Worm (Caenorhabditis elegans) whole organism, L1 larva: ENCODE measurements around the gene F46B3.14.

Experiments
- C04F5.9 ChIP-seq: sonication (generic microtip); optimal IDR thresholded peaks from 2 replicates; lab custom pipeline; 2016; ENCODE audit warnings: missing genetic modification characterization, missing compliant biosample characterization
- C34B4.2 ChIP-seq: sonication (generic microtip); optimal IDR thresholded peaks from 2 replicates; lab custom pipeline; 2017; ENCODE audit warnings: mild to moderate bottlenecking, missing genetic modification characterization, missing compliant biosample characterization
- aly-2 ChIP-seq: fragments of 150-350 bp; optimal IDR thresholded peaks from 2 replicates; lab custom pipeline; 2014; ENCODE audit warnings: missing biosample characterization, missing genetic modification characterization
- ama-1 ChIP-seq: fragments of 150-350 bp; optimal IDR thresholded peaks from 2 replicates; lab custom pipeline; 2014
- blmp-1 ChIP-seq: fragments of 150-350 bp; optimal IDR thresholded peaks from 2 replicates; lab custom pipeline; 2014; ENCODE audit warnings: missing biosample characterization, missing genetic modification characterization
- ceh-63 ChIP-seq: fragments of 200-800 bp; sonication (Bioruptor generic); optimal IDR thresholded peaks from 2 replicates; lab custom pipeline; 2018; ENCODE audit warnings: mild to moderate bottlenecking, missing genetic modification characterization, missing compliant biosample characterization
- ceh-8 ChIP-seq: fragments of 200-800 bp; sonication (Bioruptor generic); optimal IDR thresholded peaks from 2 replicates; lab custom pipeline; 2018; ENCODE audit warnings: mild to moderate bottlenecking, missing genetic modification characterization, moderate library complexity, missing compliant biosample characterization
- ceh-82 ChIP-seq, 3 experiments: fragments of 150-350 bp in 1 of 3; sonication (generic microtip) in 2 of 3; optimal IDR thresholded peaks; 2 replicates each; lab custom pipeline; 2014 to 2017; ENCODE audit warnings: missing biosample characterization in 3 of 3, missing genetic modification characterization in 3 of 3
- ceh-90 ChIP-seq: sonication (generic microtip); optimal IDR thresholded peaks from 2 replicates; lab custom pipeline; 2016; ENCODE audit warnings: missing genetic modification characterization, missing compliant biosample characterization
- ces-1 ChIP-seq: fragments of 150-350 bp; optimal IDR thresholded peaks from 2 replicates; lab custom pipeline; 2014; ENCODE audit warnings: missing biosample characterization, missing genetic modification reagents, missing genetic modification characterization
- egl-27 ChIP-seq, 2 experiments: fragments of 150-350 bp in 1 of 2; sonication (generic microtip); optimal IDR thresholded peaks; 3 replicates each; lab custom pipeline; 2017 to 2018; ENCODE audit warnings: missing biosample characterization in 2 of 2, missing genetic modification characterization in 2 of 2, missing genetic modification reagents in 2 of 2
- elt-2 ChIP-seq: sonication (generic microtip); optimal IDR thresholded peaks from 2 replicates; lab custom pipeline; 2016; ENCODE audit warnings: missing genetic modification characterization, mild to moderate bottlenecking, inconsistent platforms, missing compliant biosample characterization, missing genetic modification reagents
- fkh-10 ChIP-seq: sonication (generic microtip); optimal IDR thresholded peaks from 2 replicates; lab custom pipeline; 2017; ENCODE audit warnings: missing biosample characterization, missing genetic modification reagents, missing genetic modification characterization
- fkh-4 ChIP-seq: sonication (generic microtip); optimal IDR thresholded peaks from 2 replicates; lab custom pipeline; 2016; ENCODE audit warnings: missing compliant biosample characterization, missing genetic modification characterization, borderline replicate concordance
- fkh-8 ChIP-seq: sonication (generic microtip); optimal IDR thresholded peaks from 2 replicates; lab custom pipeline; 2016; ENCODE audit warnings: mild to moderate bottlenecking, missing genetic modification characterization, missing compliant biosample characterization
- fos-1 ChIP-seq: fragments of 150-350 bp; optimal IDR thresholded peaks from 2 replicates; lab custom pipeline; 2014; ENCODE audit warnings: missing biosample characterization, missing genetic modification characterization
- hpl-2 ChIP-seq: fragments of 150-350 bp; optimal IDR thresholded peaks from 2 replicates; lab custom pipeline; 2014; ENCODE audit warnings: missing biosample characterization, missing genetic modification reagents, missing genetic modification characterization
- lin-13 ChIP-seq: fragments of 150-350 bp; optimal IDR thresholded peaks from 2 replicates; lab custom pipeline; 2014; ENCODE audit warnings: missing biosample characterization, missing genetic modification reagents, missing genetic modification characterization
- lin-39 ChIP-seq: fragments of 150-350 bp; optimal IDR thresholded peaks from 2 replicates; lab custom pipeline; 2014; ENCODE audit warnings: missing biosample characterization, missing genetic modification reagents, missing genetic modification characterization
- lir-3 ChIP-seq: sonication (generic microtip); optimal IDR thresholded peaks from 2 replicates; lab custom pipeline; 2016; ENCODE audit warnings: mild to moderate bottlenecking, missing genetic modification characterization, moderate library complexity, missing compliant biosample characterization; ENCODE audit not compliant: poor library complexity
- lsy-2 ChIP-seq, 2 experiments: fragments of 150-350 bp; optimal IDR thresholded peaks; 2 replicates each; lab custom pipeline; 2014; ENCODE audit warnings: missing biosample characterization in 2 of 2, missing genetic modification characterization in 2 of 2
- mab-9 ChIP-seq: fragments of 200-800 bp; sonication (Bioruptor generic); IDR thresholded peaks from 2 replicates; pipeline ENCODE4 v1.3.6; 2022; ENCODE audit warnings: missing genetic modification reagents, missing genetic modification characterization, missing compliant biosample characterization
- mep-1 ChIP-seq: fragments of 150-350 bp; optimal IDR thresholded peaks from 2 replicates; lab custom pipeline; 2014; ENCODE audit warnings: missing biosample characterization, missing genetic modification characterization
- nhr-19 ChIP-seq: fragments of 200-800 bp; sonication (Bioruptor generic); conservative IDR thresholded peaks from 2 replicates; pipeline ENCODE4 v1.3.6; 2022; ENCODE audit warnings: missing genetic modification characterization, missing compliant biosample characterization
- nhr-20 ChIP-seq: sonication (generic microtip); optimal IDR thresholded peaks from 2 replicates; lab custom pipeline; 2016; ENCODE audit warnings: mild to moderate bottlenecking, missing genetic modification characterization, missing compliant biosample characterization
- nhr-71 ChIP-seq: sonication (generic microtip); optimal IDR thresholded peaks from 2 replicates; lab custom pipeline; 2016; ENCODE audit warnings: mild to moderate bottlenecking, missing genetic modification characterization, moderate library complexity, missing compliant biosample characterization
- nhr-84 ChIP-seq: sonication (generic microtip); optimal IDR thresholded peaks from 2 replicates; lab custom pipeline; 2017; ENCODE audit warnings: missing biosample characterization, missing genetic modification characterization
- nhr-85 ChIP-seq: sonication (generic microtip); peaks from one replicate; lab custom pipeline; 2016; ENCODE audit warnings: missing genetic modification characterization, inconsistent platforms, missing compliant biosample characterization
- pax-3 ChIP-seq: fragments of 200-800 bp; sonication (Bioruptor generic); optimal IDR thresholded peaks from 2 replicates; lab custom pipeline; 2018; ENCODE audit warnings: mild to moderate bottlenecking, missing genetic modification characterization, moderate library complexity, missing compliant biosample characterization
- pqm-1 ChIP-seq: sonication (generic microtip); optimal IDR thresholded peaks from 3 replicates; lab custom pipeline; 2017; ENCODE audit warnings: missing biosample characterization, missing genetic modification characterization
- rnt-1 ChIP-seq: sonication (generic microtip); optimal IDR thresholded peaks from 2 replicates; lab custom pipeline; 2016; ENCODE audit warnings: mild to moderate bottlenecking, missing genetic modification characterization, moderate library complexity, missing compliant biosample characterization
- snu-23 ChIP-seq: sonication (generic microtip); optimal IDR thresholded peaks from 2 replicates; lab custom pipeline; 2016; ENCODE audit warnings: missing genetic modification characterization, missing compliant biosample characterization
- sox-4 ChIP-seq: sonication (generic microtip); optimal IDR thresholded peaks from 2 replicates; lab custom pipeline; 2016; ENCODE audit warnings: missing genetic modification characterization, missing compliant biosample characterization
- sptf-1 ChIP-seq: fragments of 150-350 bp; optimal IDR thresholded peaks from 2 replicates; lab custom pipeline; 2014; ENCODE audit warnings: missing biosample characterization, missing genetic modification characterization
- sup-37 ChIP-seq: fragments of 200-800 bp; sonication (Bioruptor generic); optimal IDR thresholded peaks from 2 replicates; lab custom pipeline; 2018; ENCODE audit warnings: mild to moderate bottlenecking, missing genetic modification characterization, missing compliant biosample characterization
- swsn-7 ChIP-seq: sonication (generic microtip); optimal IDR thresholded peaks from 2 replicates; lab custom pipeline; 2016; ENCODE audit warnings: missing genetic modification characterization, missing compliant biosample characterization
- tbx-2 ChIP-seq: sonication (generic microtip); optimal IDR thresholded peaks from 2 replicates; lab custom pipeline; 2016; ENCODE audit warnings: missing genetic modification characterization, missing compliant biosample characterization
- unc-30 ChIP-seq: sonication (generic microtip); optimal IDR thresholded peaks from 2 replicates; lab custom pipeline; 2017; ENCODE audit warnings: missing biosample characterization, missing genetic modification characterization
- unc-86 ChIP-seq: sonication (generic microtip); optimal IDR thresholded peaks from 2 replicates; lab custom pipeline; 2016; ENCODE audit warnings: missing genetic modification characterization, missing compliant biosample characterization

Gene F46B3.14

ce11 chrV:20636855-20637254 lies 5.7 kb upstream of the F46B3.14 start, which contains the start of gene ttr-13:
Gene ttr-13 (minus strand): TSS chrV:20636955.
- TF ChIP-seq aly-2 (tag; lab: Kevin White, UChicago): no peak
- TF ChIP-seq rnt-1 (tag; lab: Kevin White, UChicago): no peak
- TF ChIP-seq sox-4 (tag; lab: Kevin White, UChicago): no peak
- no peak for TF ChIP-seq C34B4.2 (tag; lab: Kevin White, UChicago)
- TF ChIP-seq ceh-90 (tag; lab: Kevin White, UChicago): no peak
- no peak for TF ChIP-seq fkh-10 (GFP tag; lab: Kevin White, UChicago)
- TF ChIP-seq sup-37: no peak
- no peak for TF ChIP-seq nhr-84 (tag; lab: Kevin White, UChicago)
- no peak for TF ChIP-seq pqm-1 (tag; lab: Kevin White, UChicago)
- TF ChIP-seq snu-23 (GFP tag; lab: Kevin White, UChicago): no peak
- no peak for TF ChIP-seq C04F5.9 (tag; lab: Kevin White, UChicago)
- TF ChIP-seq fkh-8: no peak
- TF ChIP-seq pax-3: no peak
- TF ChIP-seq nhr-20 (tag; lab: Kevin White, UChicago): no peak
- no peak for TF ChIP-seq swsn-7 (tag; lab: Kevin White, UChicago)
- no peak for TF ChIP-seq unc-86
- TF ChIP-seq lin-39: no peak

- no peak for TF ChIP-seq nhr-19 (GFP tag; lab: Robert Waterston, UW)
Measured at ce11 chrV:20634330-20634729, 3.2 kb upstream of the F46B3.14 start, which contains the start of gene F46B3.16. Gene F46B3.16 (plus strand): TSS chrV:20634630.

- no peak for TF ChIP-seq unc-30 (tag; lab: Kevin White, UChicago)
- no peak for TF ChIP-seq blmp-1
- no peak for TF ChIP-seq nhr-84 (tag; lab: Kevin White, UChicago)
- no peak for TF ChIP-seq sup-37
- TF ChIP-seq hpl-2: no peak
- TF ChIP-seq ceh-63 (GFP tag; lab: Kevin White, UChicago): no peak
- no peak for TF ChIP-seq ces-1
- no peak for TF ChIP-seq egl-27 (tag; optimal IDR thresholded peaks at IDR 0.05; lab: Kevin White, UChicago)
- TF ChIP-seq elt-2: no peak
- TF ChIP-seq ceh-8 (GFP tag; lab: Kevin White, UChicago): no peak
- TF ChIP-seq sptf-1 (tag; lab: Kevin White, UChicago): no peak
- TF ChIP-seq tbx-2: no peak
- no peak for TF ChIP-seq lin-13 (GFP tag; lab: Kevin White, UChicago)
- no peak for TF ChIP-seq ama-1 (lab: Kevin White, UChicago)
- no peak for TF ChIP-seq lsy-2 (tag; optimal IDR thresholded peaks at IDR 0.05; lab: Kevin White, UChicago)
- TF ChIP-seq lir-3 (tag; lab: Kevin White, UChicago): no peak
- TF ChIP-seq unc-86: no peak
- TF ChIP-seq nhr-85: no peak
Measured at ce11 chrV:20633619-20634018, 2.5 kb upstream of the F46B3.14 start, which contains the start of gene F46B3.15. Gene F46B3.15 (minus strand): TSS chrV:20633719.

ce11 chrV:20626043-20626761 lies 5.0 kb downstream of the F46B3.14 start, which contains the start of the genes F46B3.9 and srz-18:
Gene F46B3.9 (minus strand): TSS chrV:20626143.
Gene srz-18 (plus strand): TSS chrV:20626711.
- no peak for TF ChIP-seq pax-3
- TF ChIP-seq snu-23 (GFP tag; lab: Kevin White, UChicago): no peak
- no peak for TF ChIP-seq fkh-4
- TF ChIP-seq nhr-71 (tag; lab: Kevin White, UChicago): no peak
- no peak for TF ChIP-seq blmp-1
- no peak for TF ChIP-seq mab-9
- no peak for TF ChIP-seq ceh-82 (tag; optimal IDR thresholded peaks at IDR 0.05; lab: Kevin White, UChicago)
- TF ChIP-seq mep-1 (tag; lab: Kevin White, UChicago): no peak
- no peak for TF ChIP-seq fos-1
